Fruit fly (Drosophila melanogaster): ENCODE measurements around the gene CG7201.
A peak's percentile ranks its signal among the peaks of the same experiment; 100 is the strongest.

CG7201 gene

DNA sequence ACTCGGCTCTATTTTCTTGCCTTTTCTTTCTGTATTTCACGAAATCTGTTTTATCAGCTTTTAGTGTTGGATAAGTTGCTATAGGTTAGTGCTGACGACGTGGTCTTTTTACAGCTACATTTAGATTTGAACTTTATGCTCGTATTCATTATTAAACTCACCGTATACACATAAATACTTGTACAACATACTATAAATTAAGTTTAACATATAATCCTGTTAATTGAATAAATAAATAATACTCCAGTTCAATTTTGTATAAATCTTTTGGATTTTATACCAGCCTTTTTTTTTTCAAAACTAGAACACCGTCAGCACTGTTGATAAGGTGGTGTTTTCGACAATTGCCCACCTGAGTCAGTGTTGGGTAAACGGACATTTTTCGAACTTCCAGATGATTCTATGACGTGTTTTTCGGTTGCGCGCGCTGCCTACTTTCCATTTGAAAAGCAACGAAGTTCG lies 13.8 kb upstream of the CG7201 start, which contains the start of gene BI-1 (continued):
- TF ChIP-seq HLH54F (GFP tag; optimal IDR thresholded peaks at IDR 0.05) = peak; percentile 38
- TF ChIP-seq CG9797 (GFP tag; optimal IDR thresholded peaks at IDR 0.05) = no peak
- peak; percentile 17 for TF ChIP-seq corto (GFP tag; optimal IDR thresholded peaks at IDR 0.05)
- no peak for TF ChIP-seq Dll (GFP tag; IDR thresholded peaks at IDR 0.05; ENCODE audit: partially characterized antibody)
- peak in 1 of 2 experiments; percentile 0 for TF ChIP-seq chif (GFP tag; optimal IDR thresholded peaks at IDR 0.05)
- TF ChIP-seq CG34224 (GFP tag; IDR thresholded peaks at IDR 0.05; ENCODE audit: partially characterized antibody) = no peak
- peak; percentile 75 for TF ChIP-seq nmo (GFP tag; optimal IDR thresholded peaks at IDR 0.05)
- no peak for TF ChIP-seq pita (GFP tag; optimal IDR thresholded peaks at IDR 0.05)
- TF ChIP-seq CG10274 (GFP tag; optimal IDR thresholded peaks at IDR 0.05) = peak; percentile 22
- TF ChIP-seq CG33213 (GFP tag; optimal IDR thresholded peaks at IDR 0.05) = no peak
- peak; percentile 89 for TF ChIP-seq sens (GFP tag)
- TF ChIP-seq br (optimal IDR thresholded peaks at IDR 0.05) = no peak
- no peak for TF ChIP-seq CG11398 (GFP tag; optimal IDR thresholded peaks at IDR 0.05)
- peak; percentile 76 for TF ChIP-seq Meics (GFP tag; optimal IDR thresholded peaks at IDR 0.05)
- peak; percentile 41 for TF ChIP-seq Nf-YB (GFP tag; optimal IDR thresholded peaks at IDR 0.05)
- TF ChIP-seq CG16863 (GFP tag; optimal IDR thresholded peaks at IDR 0.05) = no peak
- no peak for TF ChIP-seq chn (GFP tag; optimal IDR thresholded peaks at IDR 0.05)
- TF ChIP-seq repo (GFP tag; optimal IDR thresholded peaks at IDR 0.05) = no peak
- TF ChIP-seq BEAF-32 (GFP tag; optimal IDR thresholded peaks at IDR 0.05) = peak; percentile 45
- TF ChIP-seq ftz-f1 (GFP tag; optimal IDR thresholded peaks at IDR 0.05) = peak; percentile 18
- no peak for TF ChIP-seq sima (GFP tag; optimal IDR thresholded peaks at IDR 0.05)
- peak; percentile 39 for TF ChIP-seq CG17359 (tag; optimal IDR thresholded peaks at IDR 0.05)
- no peak; the same call in 1 of the 2 replicates for TF ChIP-seq onecut (GFP tag; IDR thresholded peaks at IDR 0.05)
- TF ChIP-seq NfI (GFP tag; optimal IDR thresholded peaks at IDR 0.05) = peak; percentile 66
- peak; percentile 73 for TF ChIP-seq CG15514 (GFP tag; optimal IDR thresholded peaks at IDR 0.05)
- TF ChIP-seq org-1 (GFP tag; optimal IDR thresholded peaks at IDR 0.05) = peak; percentile 41
- TF ChIP-seq CG7556 (GFP tag; optimal IDR thresholded peaks at IDR 0.05) = peak; percentile 74
- no peak for TF ChIP-seq CG14860 (GFP tag; IDR thresholded peaks at IDR 0.05; ENCODE audit: partially characterized antibody)
- peak; percentile 22 for TF ChIP-seq CG2116 (GFP tag; optimal IDR thresholded peaks at IDR 0.05)
- no peak for TF ChIP-seq Mes4 (GFP tag; optimal IDR thresholded peaks at IDR 0.05)
- TF ChIP-seq crol (GFP tag; IDR thresholded peaks at IDR 0.05) = no peak
- peak; percentile 78 for TF ChIP-seq CG10543 (GFP tag; optimal IDR thresholded peaks at IDR 0.05)
- TF ChIP-seq nerfin-1 (tag; optimal IDR thresholded peaks at IDR 0.05) = peak; percentile 70
- no peak for TF ChIP-seq CG8388 (GFP tag; optimal IDR thresholded peaks at IDR 0.05)
- peak; percentile 69 for TF ChIP-seq Dek (tag; optimal IDR thresholded peaks at IDR 0.05)
- peak; percentile 62; the same call in 1 of the 2 replicates for TF ChIP-seq klu (GFP tag; IDR thresholded peaks at IDR 0.05)
- no peak for TF ChIP-seq sr (GFP tag; IDR thresholded peaks at IDR 0.05)
- peak; percentile 76 for TF ChIP-seq CG2120 (GFP tag; optimal IDR thresholded peaks at IDR 0.05)
- TF ChIP-seq ind (GFP tag; optimal IDR thresholded peaks at IDR 0.05) = peak; percentile 65
- no peak for TF ChIP-seq toy (GFP tag; IDR thresholded peaks at IDR 0.05)
- TF ChIP-seq CG12391 (tag; optimal IDR thresholded peaks at IDR 0.05) = peak; percentile 73
- TF ChIP-seq pb (GFP tag; optimal IDR thresholded peaks at IDR 0.05) = no peak
- TF ChIP-seq Mrtf (GFP tag; IDR thresholded peaks at IDR 0.05) = no peak
- no peak for TF ChIP-seq ttk (GFP tag; IDR thresholded peaks at IDR 0.05)
- no peak for TF ChIP-seq sc (optimal IDR thresholded peaks at IDR 0.05)
- TF ChIP-seq sc (GFP tag; optimal IDR thresholded peaks at IDR 0.05) = peak; percentile 42
- TF ChIP-seq unpg (GFP tag; optimal IDR thresholded peaks at IDR 0.05) = peak; percentile 56
- peak; percentile 100 for TF ChIP-seq CG10267 (tag; optimal IDR thresholded peaks at IDR 0.05)
- no peak for TF ChIP-seq CG31224 (GFP tag; IDR thresholded peaks at IDR 0.05)
- TF ChIP-seq BtbVII (GFP tag; optimal IDR thresholded peaks at IDR 0.05) = peak; percentile 73
- peak; percentile 15 for TF ChIP-seq CG2875 (GFP tag; optimal IDR thresholded peaks at IDR 0.05)

Data from whole organism, embryonic.